Worm (Caenorhabditis elegans): ENCODE results near the gene C14A6.5.

Gene C14A6.5

DNA sequence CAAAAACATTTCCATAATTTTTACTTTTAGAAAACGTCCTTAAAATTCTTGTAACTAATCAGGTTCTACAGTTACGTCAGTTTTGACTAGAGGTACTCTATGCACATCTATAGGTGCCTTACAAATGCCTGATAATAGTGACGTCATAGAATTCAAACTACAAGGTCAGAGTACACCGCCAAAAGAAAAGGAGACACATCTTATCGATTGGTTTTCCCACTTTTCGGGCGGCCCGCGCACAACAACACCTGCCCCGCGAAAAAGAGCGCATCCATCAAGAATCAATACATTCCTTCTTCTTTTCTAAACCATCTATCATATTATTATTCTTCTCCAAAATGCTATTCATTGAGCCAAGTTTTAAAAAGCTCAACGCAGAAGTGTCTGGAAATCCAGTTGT is 15.0 kb upstream of the C14A6.5 start, which contains the start of gene C31G12.1:
TSS of gene C31G12.1 (plus strand) at position 301 of the 400 bp plus-strand sequence.
- TF ChIP-seq ceh-2 (tag; optimal IDR thresholded peaks at IDR 0.05) (no peak), ama-1 (optimal IDR thresholded peaks at IDR 0.05) (no peak), sdc-2 (tag; optimal IDR thresholded peaks at IDR 0.05) (no peak), syd-9 (tag; optimal IDR thresholded peaks at IDR 0.05) (no peak), ceh-31 (tag; optimal IDR thresholded peaks at IDR 0.05) (no peak), C08G9.2 (tag; optimal IDR thresholded peaks at IDR 0.05) (no peak), pax-1 (tag; optimal IDR thresholded peaks at IDR 0.05) (no peak), pros-1 (tag; optimal IDR thresholded peaks at IDR 0.05) (no peak), unc-55 (GFP tag; optimal IDR thresholded peaks at IDR 0.05) (no peak), ttx-3 (tag; optimal IDR thresholded peaks at IDR 0.05) (no peak), odd-2 (tag; optimal IDR thresholded peaks at IDR 0.05) (no peak), ceh-9 (tag; optimal IDR thresholded peaks at IDR 0.05) (no peak)

ce11 chrV:18178659-18179058 is 14.0 kb upstream of the C14A6.5 start, which contains the start of gene C31G12.4:
TSS of gene C31G12.4 (minus strand) at chrV:18178759.
- TF ChIP-seq ceh-22 (tag; optimal IDR thresholded peaks at IDR 0.05) (no peak), che-1 (tag; optimal IDR thresholded peaks at IDR 0.05) (no peak), ceh-34 (tag; optimal IDR thresholded peaks at IDR 0.05) (no peak)

DNA sequence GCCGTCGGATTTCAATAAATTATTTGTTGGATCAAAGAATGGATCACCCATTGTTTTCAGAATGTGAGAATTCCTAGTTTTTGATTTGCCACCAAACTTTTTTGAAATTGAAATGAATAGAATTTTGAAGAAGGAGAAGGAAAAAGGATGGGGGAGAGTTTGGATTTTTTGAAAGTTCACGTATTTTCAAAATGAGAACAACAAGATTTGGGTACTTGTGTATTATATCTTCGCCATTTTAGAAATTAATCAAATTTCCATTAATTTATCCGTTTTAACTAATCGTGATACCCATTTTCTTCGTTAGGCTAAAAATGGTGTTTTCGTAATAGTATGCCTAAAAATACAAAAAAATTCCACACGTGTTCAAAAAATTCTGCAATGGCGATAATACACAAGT is 6.9 kb upstream of the C14A6.5 start, which contains the start of gene C14A6.8:
TSS of gene C14A6.8 (minus strand) at position 101 of the 400 bp plus-strand sequence.
- TF ChIP-seq mec-3 (tag; optimal IDR thresholded peaks at IDR 0.05; ENCODE audit: borderline replicate concordance) (no peak), sox-4 (tag; optimal IDR thresholded peaks at IDR 0.05) (no peak), C08G9.2 (tag; optimal IDR thresholded peaks at IDR 0.05) (no peak), nhr-11 (tag; optimal IDR thresholded peaks at IDR 0.05) (no peak), pqm-1 (tag; optimal IDR thresholded peaks at IDR 0.05) (no peak), nfya-1 (tag; optimal IDR thresholded peaks at IDR 0.05) (no peak), ceh-19 (GFP tag; optimal IDR thresholded peaks at IDR 0.05) (no peak), sox-2 (GFP tag; IDR thresholded peaks at IDR 0.05) (no peak)

DNA sequence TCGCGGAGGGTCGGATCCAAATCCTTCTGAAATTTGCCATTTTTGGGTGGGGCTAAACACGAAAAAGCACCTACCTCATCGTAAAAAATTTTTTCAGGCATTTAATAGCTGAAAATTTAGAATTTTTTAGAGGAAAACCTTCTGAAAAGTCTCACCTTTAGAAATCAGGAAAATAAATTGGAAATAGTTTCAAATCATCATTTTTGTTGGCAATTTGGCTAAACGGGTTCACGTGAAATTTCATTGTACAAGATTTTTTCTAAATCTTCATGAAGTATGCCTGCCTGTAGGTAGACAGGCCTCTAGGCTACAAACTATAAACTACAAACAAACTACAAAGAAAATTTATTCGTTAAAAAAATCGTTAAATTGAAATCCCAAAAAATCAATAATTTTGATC is 3.6 kb upstream of the C14A6.5 start, which contains the start of gene C14A6.7:
TSS of gene C14A6.7 (minus strand) at position 101 of the 400 bp plus-strand sequence.
- no peak for TF ChIP-seq syd-9 (tag; optimal IDR thresholded peaks at IDR 0.05)

ce11 chrV:18167161-18167560 is 2.5 kb upstream of the C14A6.5 start, which contains the start of gene C14A6.6:
TSS of gene C14A6.6 (minus strand) at chrV:18167261.
- no peak for TF ChIP-seq sox-4 (tag; optimal IDR thresholded peaks at IDR 0.05)
- no peak for TF ChIP-seq ceh-31 (tag; optimal IDR thresholded peaks at IDR 0.05)
- TF ChIP-seq F13H6.1 (tag; optimal IDR thresholded peaks at IDR 0.05), result no peak
- no peak for TF ChIP-seq ceh-19 (GFP tag; optimal IDR thresholded peaks at IDR 0.05)
- no peak for TF ChIP-seq pqm-1 (tag; optimal IDR thresholded peaks at IDR 0.05)
- no peak for TF ChIP-seq ceh-22 (tag; optimal IDR thresholded peaks at IDR 0.05)

ce11 chrV:18163434-18163833 is 1.2 kb downstream of the C14A6.5 start:
- TF ChIP-seq hlh-8 (tag; optimal IDR thresholded peaks at IDR 0.05) (no peak), ceh-24 (tag; optimal IDR thresholded peaks at IDR 0.05) (no peak), madf-2 (tag; optimal IDR thresholded peaks at IDR 0.05) (no peak), ahr-1 (tag; optimal IDR thresholded peaks at IDR 0.05) (no peak), syd-9 (tag; optimal IDR thresholded peaks at IDR 0.05) (no peak), dve-1 (tag; optimal IDR thresholded peaks at IDR 0.05) (no peak), ceh-9 (tag; optimal IDR thresholded peaks at IDR 0.05) (no peak), fkh-6 (tag; optimal IDR thresholded peaks at IDR 0.05) (no peak), pha-4 (tag; optimal IDR thresholded peaks at IDR 0.05) (no peak), hlh-30 (tag; optimal IDR thresholded peaks at IDR 0.05; ENCODE audit: insufficient read depth) (no peak), unc-3 (GFP tag; conservative IDR thresholded peaks at IDR 0.05) (no peak), unc-3 (tag; optimal IDR thresholded peaks at IDR 0.05) (no peak), lim-6 (tag; optimal IDR thresholded peaks at IDR 0.05) (no peak), ztf-16 (tag; optimal IDR thresholded peaks at IDR 0.05) (no peak), mec-3 (tag; optimal IDR thresholded peaks at IDR 0.05; ENCODE audit: borderline replicate concordance) (no peak)
